Worm (Caenorhabditis elegans) whole organism, late embryonic: ENCODE results near the gene col-168.

ENCODE experiments used
- F13H6.1 ChIP-seq: sonication (generic microtip); optimal IDR thresholded peaks from 2 replicates; lab custom pipeline; 2016; ENCODE audit warnings: missing genetic modification characterization, missing compliant biosample characterization
- ceh-14 ChIP-seq: sonication (generic microtip); optimal IDR thresholded peaks from 2 replicates; lab custom pipeline; 2016; ENCODE audit warnings: missing genotype, missing genetic modification characterization, missing compliant biosample characterization
- ceh-2 ChIP-seq: sonication (generic microtip); optimal IDR thresholded peaks from 2 replicates; lab custom pipeline; 2016; ENCODE audit warnings: missing genotype, missing genetic modification characterization, missing compliant biosample characterization
- ceh-45 ChIP-seq: fragments of 200-800 bp; sonication (Bioruptor generic); IDR thresholded peaks from 2 replicates; pipeline ENCODE4 v1.3.6; 2022; ENCODE audit warnings: missing genetic modification reagents, missing genetic modification characterization, missing compliant biosample characterization
- gmeb-2 ChIP-seq: sonication (generic microtip); optimal IDR thresholded peaks from 2 replicates; lab custom pipeline; 2016; ENCODE audit warnings: missing genetic modification characterization, inconsistent platforms, missing compliant biosample characterization

- TF ChIP-seq F13H6.1: no peak
- TF ChIP-seq ceh-2 (tag; lab: Kevin White, UChicago): no peak
- no peak for TF ChIP-seq ceh-14 (tag; lab: Kevin White, UChicago)
- TF ChIP-seq gmeb-2: no peak
- TF ChIP-seq ceh-45 (GFP tag; lab: Robert Waterston, UW): no peak
Observed at ce11 chrX:6337951-6338350, 11.8 kb downstream of the col-168 start, which contains the start of gene C03B1.13.
